Worm (Caenorhabditis elegans): ENCODE measurements around the gene glb-2.

Gene glb-2

ce11 chrIV:7212769-7213168, 50.3 kb downstream of the glb-2 start:
- TF ChIP-seq lin-35 (GFP tag; optimal IDR thresholded peaks at IDR 0.05), result peak in 1 of 2 experiments; percentile 14
- no peak for TF ChIP-seq mab-9 (GFP tag; IDR thresholded peaks at IDR 0.05)
